Fruit fly (Drosophila melanogaster): ENCODE measurements around the gene CG8534.
A peak's percentile ranks its signal among the peaks of the same experiment; 100 is the strongest.

dm6 chr3R:9783240-9783917 is 29.2 kb upstream of the CG8534 start:
- TF ChIP-seq ovo (GFP tag; optimal IDR thresholded peaks at IDR 0.05) (peak; percentile 0), CG14711 (tag; optimal IDR thresholded peaks at IDR 0.05) (peak; percentile 18), cic (GFP tag; optimal IDR thresholded peaks at IDR 0.05) (no peak), CG7101 (tag; optimal IDR thresholded peaks at IDR 0.05) (peak; percentile 16), toe (GFP tag; optimal IDR thresholded peaks at IDR 0.05) (no peak), Clk (GFP tag; optimal IDR thresholded peaks at IDR 0.05) (no peak), tj (GFP tag; optimal IDR thresholded peaks at IDR 0.05) (no peak), cnc (optimal IDR thresholded peaks at IDR 0.05) (no peak), Crg-1 (GFP tag; optimal IDR thresholded peaks at IDR 0.05) (no peak), CG33017 (tag; optimal IDR thresholded peaks at IDR 0.05) (peak; percentile 37), Hr96 (GFP tag; optimal IDR thresholded peaks at IDR 0.05) (no peak), CG7045 (GFP tag; optimal IDR thresholded peaks at IDR 0.05) (no peak)

Measured in whole organism, adult.